Worm (Caenorhabditis elegans) whole organism, midembryonic: ENCODE measurements around the gene toe-1.

ENCODE experiments used
- cog-1 ChIP-seq: sonication (generic microtip); optimal IDR thresholded peaks from 2 replicates; lab custom pipeline; 2016; ENCODE audit warnings: missing genetic modification characterization, missing compliant biosample characterization
- tab-1 ChIP-seq: fragments of 200-800 bp; sonication (Bioruptor generic); IDR thresholded peaks from 2 replicates; pipeline ENCODE4 v1.3.6; 2022; ENCODE audit warnings: missing genetic modification characterization, missing compliant biosample characterization

ce11 chrII:4467869-4468268, 42.9 kb downstream of the toe-1 start, which contains the start of gene W06B4.2:
- TF ChIP-seq cog-1 (tag; lab: Kevin White, UChicago) = no peak
- TF ChIP-seq tab-1 = no peak
